Fruit fly (Drosophila melanogaster) whole organism, wandering third instar larva: ENCODE results near the gene CG43184.

Experiments
- CrebA ChIP-seq: fragments of 200-800 bp; sonication (Bioruptor generic); optimal IDR thresholded peaks from 2 replicates; lab custom pipeline; 2016; ENCODE audit warnings: missing biosample characterization, mild to moderate bottlenecking, missing genetic modification characterization, borderline replicate concordance
- br ChIP-seq: fragments of 200-800 bp; sonication (Bioruptor generic); optimal IDR thresholded peaks from 2 replicates; lab custom pipeline; 2016; ENCODE audit warnings: missing biosample characterization, missing genetic modification characterization
- h ChIP-seq: fragments of 200-800 bp; sonication (Bioruptor generic); optimal IDR thresholded peaks from 3 replicates; lab custom pipeline; 2016; ENCODE audit warnings: missing biosample characterization, mild to moderate bottlenecking, missing genetic modification characterization
- jim ChIP-seq: fragments of 175-275, 200-325 bp; sonication (Bioruptor generic); optimal IDR thresholded peaks from 2 replicates; lab custom pipeline; 2016; ENCODE audit warnings: missing biosample characterization, mild to moderate bottlenecking, missing genetic modification characterization
- pan ChIP-seq: fragments of >200 bp; optimal IDR thresholded peaks from 2 replicates; lab custom pipeline; 2017
- sv ChIP-seq: fragments of 200-800 bp; sonication (Bioruptor generic); optimal IDR thresholded peaks from 3 replicates; lab custom pipeline; 2016; ENCODE audit warnings: missing biosample characterization, missing genetic modification characterization
- usp ChIP-seq: fragments of >200 bp; optimal IDR thresholded peaks from 2 replicates; lab custom pipeline; 2017; ENCODE audit warnings: missing biosample characterization, missing genetic modification characterization

DNA sequence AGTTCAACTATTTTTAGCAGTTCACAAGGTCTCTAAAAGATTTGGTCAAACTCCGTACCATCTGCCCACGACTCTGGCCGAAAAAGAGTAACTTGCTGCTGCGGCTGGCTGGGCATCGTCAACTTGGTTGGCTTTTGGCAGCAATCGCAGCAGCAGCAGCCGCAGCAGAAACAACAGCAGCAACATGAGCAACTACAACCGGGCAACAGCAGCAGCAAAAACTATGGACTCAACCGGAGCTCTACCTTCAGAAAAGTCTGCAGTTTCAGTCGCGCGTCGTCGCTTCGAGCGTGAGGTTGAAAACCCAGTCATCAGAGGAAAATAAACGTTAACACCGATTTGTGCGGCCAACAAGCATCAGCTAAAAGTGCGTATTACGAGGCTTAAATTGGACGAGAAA is 41.2 kb downstream of the CG43184 start, which contains the start of gene CG13737:
- TF ChIP-seq br = no peak
- TF ChIP-seq h (GFP tag; lab: Kevin White, UChicago) = no peak
- no peak for TF ChIP-seq jim (GFP tag; lab: Kevin White, UChicago)
- TF ChIP-seq usp = no peak
- no peak for TF ChIP-seq CrebA (GFP tag; lab: Kevin White, UChicago)
- TF ChIP-seq sv (GFP tag; lab: Kevin White, UChicago) = no peak
- no peak for TF ChIP-seq pan
